Fruit fly (Drosophila melanogaster): Measurements from ENCODE around the gene dls.

The dls gene

DNA sequence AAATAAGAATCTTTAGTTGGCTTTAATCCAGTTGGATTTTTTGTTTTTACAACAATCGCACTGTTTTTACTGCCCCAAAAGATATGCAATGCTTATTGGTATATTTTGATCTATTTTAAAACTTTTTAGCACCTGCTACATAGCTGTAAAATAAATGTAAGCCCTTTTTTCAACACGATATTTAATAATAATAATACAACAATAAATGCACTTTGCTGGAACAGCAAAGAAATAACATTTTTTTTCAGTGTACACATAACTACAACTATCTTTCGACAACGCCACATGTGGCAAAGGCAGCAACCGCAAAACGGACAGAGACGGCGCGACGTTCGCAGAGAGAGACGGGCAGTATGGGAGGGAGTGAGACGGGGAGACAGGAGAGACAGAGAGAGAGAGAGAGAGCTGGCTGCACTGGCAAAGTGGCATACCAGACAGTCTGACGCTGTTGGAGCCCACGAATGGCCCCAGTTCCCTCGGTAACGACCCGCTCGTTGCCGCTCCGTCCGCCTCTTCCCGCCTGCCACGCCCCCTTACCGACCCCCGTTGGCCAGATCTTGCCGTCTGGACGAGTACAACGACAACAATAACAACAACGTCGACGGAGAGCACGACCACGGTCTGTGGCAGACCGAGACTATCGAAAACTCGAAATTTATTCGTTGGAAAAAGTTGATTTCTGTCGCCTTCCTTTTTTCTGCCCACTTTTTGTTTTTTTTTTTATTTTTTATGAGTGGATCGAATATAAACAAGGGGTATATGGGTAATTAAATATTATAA, 10.2 kb downstream of the dls start (continued):
- TF ChIP-seq CG16779 (tag; optimal IDR thresholded peaks at IDR 0.05) (peak; percentile 51), esn (GFP tag; optimal IDR thresholded peaks at IDR 0.05) (peak; percentile 71), CG9139 (GFP tag; optimal IDR thresholded peaks at IDR 0.05) (no peak), achi (GFP tag; optimal IDR thresholded peaks at IDR 0.05) (peak; percentile 81), Hr38 (GFP tag; optimal IDR thresholded peaks at IDR 0.05) (no peak), CG11762 (GFP tag; optimal IDR thresholded peaks at IDR 0.05; ENCODE audit: insufficient read depth) (peak; percentile 32), CG7368 (GFP tag; optimal IDR thresholded peaks at IDR 0.05) (peak; percentile 16), CG3032 (tag; optimal IDR thresholded peaks at IDR 0.05) (peak; percentile 78), CG3919 (GFP tag; optimal IDR thresholded peaks at IDR 0.05) (peak; percentile 41), net (GFP tag; optimal IDR thresholded peaks at IDR 0.05) (peak; percentile 86), CG8319 (GFP tag; optimal IDR thresholded peaks at IDR 0.05) (peak; percentile 53), CG34406 (GFP tag; optimal IDR thresholded peaks at IDR 0.05) (peak; percentile 79), CG8632 (GFP tag; optimal IDR thresholded peaks at IDR 0.05) (peak; percentile 81), Sox102F (GFP tag; optimal IDR thresholded peaks at IDR 0.05) (peak; percentile 53), eg (GFP tag; IDR thresholded peaks at IDR 0.05) (peak; percentile 55; the same call in 2 of the 3 replicates), CG6854 (GFP tag; optimal IDR thresholded peaks at IDR 0.05) (peak; percentile 17), Hr4 (GFP tag; optimal IDR thresholded peaks at IDR 0.05) (peak; percentile 86), acj6 (GFP tag; optimal IDR thresholded peaks at IDR 0.05) (peak; percentile 84), CG6276 (GFP tag; optimal IDR thresholded peaks at IDR 0.05) (peak; percentile 90), cyc (GFP tag; optimal IDR thresholded peaks at IDR 0.05) (peak; percentile 38), CG6163 (GFP tag; IDR thresholded peaks at IDR 0.05) (peak; percentile 74), Lpt (GFP tag; optimal IDR thresholded peaks at IDR 0.05) (peak; percentile 55), CG11902 (GFP tag; optimal IDR thresholded peaks at IDR 0.05) (peak; percentile 50), Eip75B (GFP tag; optimal IDR thresholded peaks at IDR 0.05) (peak; percentile 69), CG31627 (GFP tag; optimal IDR thresholded peaks at IDR 0.05) (peak; percentile 53), fd59A (GFP tag; optimal IDR thresholded peaks at IDR 0.05) (peak; percentile 79), pdm3 (GFP tag; optimal IDR thresholded peaks at IDR 0.05) (peak; percentile 78), topi (GFP tag; optimal IDR thresholded peaks at IDR 0.05) (peak; percentile 56), CG1621 (tag; optimal IDR thresholded peaks at IDR 0.05) (peak; percentile 47), Smox (GFP tag; optimal IDR thresholded peaks at IDR 0.05) (peak; percentile 55), CG15336 (GFP tag; IDR thresholded peaks at IDR 0.05) (peak; percentile 71), Sox14 (GFP tag; optimal IDR thresholded peaks at IDR 0.05) (peak; percentile 73), salr (GFP tag; optimal IDR thresholded peaks at IDR 0.05) (peak; percentile 16 to 95), Ets21C (GFP tag; optimal IDR thresholded peaks at IDR 0.05) (peak; percentile 39), CG11294 (GFP tag; IDR thresholded peaks at IDR 0.05) (no peak; the same call in 1 of the 2 replicates), Gug (GFP tag; IDR thresholded peaks at IDR 0.05) (peak; percentile 49; the same call in 1 of the 2 replicates), CG32006 (GFP tag; optimal IDR thresholded peaks at IDR 0.05) (peak; percentile 97), fkh (GFP tag; optimal IDR thresholded peaks at IDR 0.05) (no peak), CG10669 (GFP tag; optimal IDR thresholded peaks at IDR 0.05) (peak; percentile 81), CG6792 (GFP tag; optimal IDR thresholded peaks at IDR 0.05) (peak; percentile 79), fd85E (GFP tag; optimal IDR thresholded peaks at IDR 0.05) (no peak), vri (GFP tag; optimal IDR thresholded peaks at IDR 0.05) (peak; percentile 13), spab (GFP tag; optimal IDR thresholded peaks at IDR 0.05) (peak; percentile 75)
